Worm (Caenorhabditis elegans) whole organism, mixed stage, embryonic: ENCODE measurements around the gene sdz-27.
"Not testable (repeated sequence)": the region's sequence is repeated elsewhere in the genome, so short reads cannot be mapped to it uniquely, and the experiment has no call there.

Experiments
- M03D4.4 ChIP-seq: sonication (generic microtip); optimal IDR thresholded peaks from 2 replicates; lab custom pipeline; 2017; ENCODE audit warnings: mild to moderate bottlenecking, missing genetic modification characterization, missing compliant biosample characterization
- bed-3 ChIP-seq: fragments of 200-800 bp; sonication (Bioruptor generic); optimal IDR thresholded peaks from 3 replicates; lab custom pipeline; 2018; ENCODE audit warnings: mild to moderate bottlenecking, missing genetic modification characterization, moderate library complexity, missing compliant biosample characterization
- blmp-1 ChIP-seq: fragments of 150-350 bp; optimal IDR thresholded peaks from 2 replicates; lab custom pipeline; 2014; ENCODE audit warnings: missing biosample characterization, missing genetic modification characterization
- ceh-39 ChIP-seq: fragments of 150-350 bp; optimal IDR thresholded peaks from 2 replicates; lab custom pipeline; 2014; ENCODE audit warnings: missing biosample characterization, missing genetic modification characterization
- ceh-43 ChIP-seq: fragments of 200-800 bp; sonication (Bioruptor generic); optimal IDR thresholded peaks from 2 replicates; lab custom pipeline; 2018; ENCODE audit warnings: mild to moderate bottlenecking, missing genetic modification characterization, moderate library complexity, missing compliant biosample characterization
- ces-1 ChIP-seq: fragments of 150-350 bp; optimal IDR thresholded peaks from 2 replicates; lab custom pipeline; 2014; ENCODE audit warnings: missing biosample characterization, missing genetic modification reagents, missing genetic modification characterization
- cnd-1 ChIP-seq: fragments of 200-800 bp; sonication (Bioruptor generic); optimal IDR thresholded peaks from 2 replicates; lab custom pipeline; 2018; ENCODE audit warnings: mild to moderate bottlenecking, missing genetic modification characterization, missing compliant biosample characterization
- drap-1 ChIP-seq: fragments of 200-800 bp; sonication (Bioruptor generic); optimal IDR thresholded peaks from 3 replicates; lab custom pipeline; 2018; ENCODE audit warnings: mild to moderate bottlenecking, missing genetic modification characterization, missing compliant biosample characterization
- elt-1 ChIP-seq: sonication (generic microtip); optimal IDR thresholded peaks from 2 replicates; lab custom pipeline; 2017; ENCODE audit warnings: missing genetic modification characterization, mild to moderate bottlenecking, missing compliant biosample characterization, antibody characterized with exemption, moderate library complexity, borderline replicate concordance; ENCODE audit not compliant: insufficient read depth
- elt-3 ChIP-seq: fragments of 150-350 bp; optimal IDR thresholded peaks from 2 replicates; lab custom pipeline; 2014; ENCODE audit warnings: missing biosample characterization, missing genetic modification characterization
- flh-1 ChIP-seq: fragments of 200-800 bp; sonication (Bioruptor generic); optimal IDR thresholded peaks from 2 replicates; lab custom pipeline; 2018; ENCODE audit warnings: mild to moderate bottlenecking, missing genetic modification characterization, moderate library complexity, missing compliant biosample characterization
- ham-2 ChIP-seq: fragments of 200-800 bp; sonication (Bioruptor generic); optimal IDR thresholded peaks from 2 replicates; lab custom pipeline; 2018; ENCODE audit warnings: mild to moderate bottlenecking, missing genetic modification characterization, missing compliant biosample characterization
- lin-13 ChIP-seq: fragments of 150-350 bp; optimal IDR thresholded peaks from 2 replicates; lab custom pipeline; 2014; ENCODE audit warnings: missing biosample characterization, missing genetic modification characterization
- lsy-2 ChIP-seq: fragments of 150-350 bp; optimal IDR thresholded peaks from 2 replicates; lab custom pipeline; 2014; ENCODE audit warnings: missing biosample characterization, missing genetic modification characterization
- mab-5 ChIP-seq: fragments of 150-350 bp; optimal IDR thresholded peaks from 2 replicates; lab custom pipeline; 2014; ENCODE audit warnings: missing biosample characterization, missing genetic modification characterization
- mep-1 ChIP-seq: fragments of 150-350 bp; optimal IDR thresholded peaks from 2 replicates; lab custom pipeline; 2017; ENCODE audit warnings: missing biosample characterization, missing genetic modification reagents, missing genetic modification characterization, inconsistent platforms
- mls-2 ChIP-seq: sonication (generic microtip); optimal IDR thresholded peaks from 2 replicates; lab custom pipeline; 2016; ENCODE audit warnings: mild to moderate bottlenecking, missing genetic modification characterization, moderate library complexity, missing compliant biosample characterization
- nhr-2 ChIP-seq: fragments of 150-350 bp; optimal IDR thresholded peaks from 2 replicates; lab custom pipeline; 2014; ENCODE audit warnings: missing biosample characterization, missing genetic modification characterization
- nhr-237 ChIP-seq: fragments of 150-350 bp; optimal IDR thresholded peaks from 2 replicates; lab custom pipeline; 2014; ENCODE audit warnings: missing biosample characterization, missing genetic modification characterization
- nhr-76 ChIP-seq: sonication (generic microtip); optimal IDR thresholded peaks from 2 replicates; lab custom pipeline; 2017; ENCODE audit warnings: missing biosample characterization, missing genetic modification characterization
- sem-2 ChIP-seq: fragments of 200-800 bp; sonication (Bioruptor generic); optimal IDR thresholded peaks from 2 replicates; lab custom pipeline; 2018; ENCODE audit warnings: mild to moderate bottlenecking, missing genetic modification characterization, missing compliant biosample characterization
- snpc-4 ChIP-seq: fragments of 150-350 bp; optimal IDR thresholded peaks from 2 replicates; lab custom pipeline; 2014; ENCODE audit warnings: missing biosample characterization, missing genetic modification characterization
- sptf-1 ChIP-seq: sonication (generic microtip); optimal IDR thresholded peaks from 2 replicates; lab custom pipeline; 2017; ENCODE audit warnings: mild to moderate bottlenecking, missing genetic modification characterization, moderate library complexity, missing compliant biosample characterization
- tbx-8 ChIP-seq: fragments of 200-800 bp; sonication (Bioruptor generic); optimal IDR thresholded peaks from 2 replicates; lab custom pipeline; 2018; ENCODE audit warnings: mild to moderate bottlenecking, missing genetic modification characterization, moderate library complexity, missing compliant biosample characterization
- unc-120 ChIP-seq: sonication (generic microtip); optimal IDR thresholded peaks from 2 replicates; lab custom pipeline; 2017; ENCODE audit warnings: missing genetic modification characterization, missing compliant biosample characterization; ENCODE audit not compliant: poor library complexity, severe bottlenecking
- unc-39 ChIP-seq: fragments of 150-350 bp; optimal IDR thresholded peaks from 2 replicates; lab custom pipeline; 2014; ENCODE audit warnings: missing biosample characterization, missing genetic modification characterization
- unc-62 ChIP-seq: fragments of 150-350 bp; optimal IDR thresholded peaks from 2 replicates; lab custom pipeline; 2014; ENCODE audit warnings: missing biosample characterization, missing genetic modification reagents, missing genetic modification characterization
- zip-8 ChIP-seq: fragments of 150-350 bp; optimal IDR thresholded peaks from 2 replicates; lab custom pipeline; 2014; ENCODE audit warnings: missing biosample characterization, missing genetic modification characterization
- ztf-11 ChIP-seq: fragments of 150-350 bp; optimal IDR thresholded peaks from 2 replicates; lab custom pipeline; 2014; ENCODE audit warnings: missing biosample characterization, missing genetic modification characterization

Gene sdz-27

DNA sequence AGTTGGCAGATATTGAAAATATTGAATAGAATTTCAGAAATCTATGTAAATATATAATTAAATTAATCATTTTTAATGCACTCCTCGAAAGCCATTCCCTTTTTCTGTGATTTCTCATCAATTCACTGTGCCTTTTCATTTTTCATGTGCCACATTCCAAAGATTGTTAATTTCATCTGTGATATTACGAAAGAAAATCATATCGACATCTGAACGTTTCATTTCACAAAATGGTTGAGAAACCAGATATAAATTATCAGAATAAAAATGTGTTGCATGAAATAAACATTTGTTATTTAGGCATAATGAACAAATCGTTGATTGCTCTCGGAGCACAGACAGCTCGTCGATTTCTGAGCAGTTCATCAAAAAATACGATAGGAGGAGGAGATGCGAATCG, 2.8 kb upstream of the sdz-27 start, which contains the start of gene nuaf-3:
TSS of gene nuaf-3 (plus strand) at position 301 of the 400 bp plus-strand sequence.
- no peak for TF ChIP-seq lin-13 (tag; lab: Kevin White, UChicago)
- no peak for TF ChIP-seq cnd-1
- TF ChIP-seq nhr-2 (tag; lab: Kevin White, UChicago) = no peak
- TF ChIP-seq elt-1 (tag; lab: Kevin White, UChicago) = no peak
- TF ChIP-seq tbx-8 (GFP tag; lab: Kevin White, UChicago) = no peak
- TF ChIP-seq ztf-11 = no peak
- no peak for TF ChIP-seq mls-2
- no peak for TF ChIP-seq unc-62 (GFP tag; lab: Kevin White, UChicago)
- TF ChIP-seq M03D4.4 = no peak
- TF ChIP-seq sptf-1 (tag; lab: Kevin White, UChicago) = no peak
- TF ChIP-seq mab-5 (tag; lab: Kevin White, UChicago) = no peak
- no peak for TF ChIP-seq bed-3 (GFP tag; lab: Kevin White, UChicago)
- no peak for TF ChIP-seq nhr-237
- TF ChIP-seq zip-8 = no peak
- TF ChIP-seq unc-120 (tag; lab: Kevin White, UChicago) = no peak
- no peak for TF ChIP-seq sem-2 (GFP tag; lab: Kevin White, UChicago)

ce11 chrIV:11189411-11189810, 2.6 kb downstream of the sdz-27 start, which contains the start of gene fbxb-79:
Gene fbxb-79, minus strand, starts transcription at chrIV:11189511.
- TF ChIP-seq lin-13 (tag; lab: Kevin White, UChicago) (no peak), mls-2 (no peak), ham-2 (GFP tag; lab: Kevin White, UChicago) (no peak), ceh-43 (GFP tag; lab: Kevin White, UChicago) (no peak), blmp-1 (tag; lab: Kevin White, UChicago) (no peak), snpc-4 (tag; lab: Kevin White, UChicago) (no peak), nhr-237 (no peak), sptf-1 (tag; lab: Kevin White, UChicago) (no peak), ceh-39 (no peak), elt-1 (tag; lab: Kevin White, UChicago) (no peak), cnd-1 (no peak)

- TF ChIP-seq flh-1 (GFP tag; lab: Kevin White, UChicago); tbx-8 (GFP tag; lab: Kevin White, UChicago); ztf-11: not testable (repeated sequence)
- TF ChIP-seq, all 35 proteins: peak for 0; not testable (repeated sequence) for 35
Observed at ce11 chrIV:11198983-11199382, 12.2 kb downstream of the sdz-27 start, which contains the start of gene R07H5.16. Gene R07H5.16, plus strand, starts transcription at chrIV:11199330.

DNA sequence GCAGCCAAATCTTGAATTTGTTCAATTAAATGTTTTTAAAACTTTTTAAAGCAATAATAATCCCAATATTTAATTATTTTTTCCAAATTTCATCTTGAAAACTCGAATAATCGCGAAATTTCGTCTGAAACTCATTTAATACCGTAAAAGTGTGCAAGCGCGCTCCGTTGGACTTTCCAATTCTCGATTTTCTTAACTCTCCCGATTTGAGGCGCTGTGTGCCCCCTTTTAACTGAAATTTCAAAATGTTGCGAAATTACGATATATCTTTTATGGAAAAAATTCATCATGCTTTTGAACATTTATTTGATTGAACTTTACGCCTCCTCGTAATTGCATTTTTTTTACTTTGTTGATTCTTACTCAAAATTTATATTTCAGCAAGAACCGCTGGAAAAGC, 15.6 kb downstream of the sdz-27 start, which contains the start of gene R07H5.11:
TSS of gene R07H5.11 (plus strand) at position 380 of the 400 bp plus-strand sequence.
- TF ChIP-seq unc-120 (tag; lab: Kevin White, UChicago); zip-8; nhr-76 (tag; lab: Kevin White, UChicago): not testable (repeated sequence)

ce11 chrIV:11207186-11207585, 20.4 kb downstream of the sdz-27 start, which contains the start of gene R07H5.9:
Gene R07H5.9, plus strand, starts transcription at chrIV:11207486.
- TF ChIP-seq bed-3 (GFP tag; lab: Kevin White, UChicago) (no peak), elt-3 (tag; lab: Kevin White, UChicago) (no peak), mab-5 (tag; lab: Kevin White, UChicago) (no peak), sem-2 (GFP tag; lab: Kevin White, UChicago) (no peak), drap-1 (no peak), mep-1 (tag; lab: Kevin White, UChicago) (no peak), cnd-1 (no peak), tbx-8 (GFP tag; lab: Kevin White, UChicago) (no peak), unc-39 (tag; lab: Kevin White, UChicago) (no peak), unc-62 (GFP tag; lab: Kevin White, UChicago) (no peak), nhr-237 (no peak), ztf-11 (no peak), ces-1 (GFP tag; lab: Kevin White, UChicago) (no peak), ham-2 (GFP tag; lab: Kevin White, UChicago) (no peak), flh-1 (GFP tag; lab: Kevin White, UChicago) (no peak), lsy-2 (tag; lab: Kevin White, UChicago) (no peak), nhr-2 (tag; lab: Kevin White, UChicago) (no peak), elt-1 (tag; lab: Kevin White, UChicago) (no peak), unc-120 (tag; lab: Kevin White, UChicago) (no peak)
